Worm (Caenorhabditis elegans): Measurements from ENCODE around the gene apc-11.

ce11 chrIII:4555345-4555744 lies 38.9 kb downstream of the apc-11 start:
- TF ChIP-seq egl-27 (tag; optimal IDR thresholded peaks at IDR 0.05) = no peak
- TF ChIP-seq nhr-76 (tag; optimal IDR thresholded peaks at IDR 0.05) = no peak
- no peak for TF ChIP-seq snpc-4 (tag; optimal IDR thresholded peaks at IDR 0.05)

Measured in whole organism, L1 larva.